Worm (Caenorhabditis elegans) whole organism, midembryonic: ENCODE measurements around the gene ZK177.9.

ENCODE experiments used
- T22C8.4 ChIP-seq: fragments of 200-800 bp; sonication (Bioruptor generic); IDR thresholded peaks from 2 replicates; pipeline ENCODE4 v1.3.6; 2022; ENCODE audit warnings: missing genetic modification characterization, missing compliant biosample characterization
- cog-1 ChIP-seq: sonication (generic microtip); optimal IDR thresholded peaks from 2 replicates; lab custom pipeline; 2016; ENCODE audit warnings: missing genetic modification characterization, missing compliant biosample characterization
- flt-1 ChIP-seq: fragments of 200-800 bp; sonication (Bioruptor generic); IDR thresholded peaks from 2 replicates; pipeline ENCODE4 v1.3.6; 2022; ENCODE audit warnings: missing genetic modification characterization, missing compliant biosample characterization
- klf-2 ChIP-seq: fragments of 200-800 bp; sonication (Bioruptor generic); conservative IDR thresholded peaks from 2 replicates; pipeline ENCODE4 v1.3.6; 2022; ENCODE audit warnings: missing genetic modification reagents, missing genetic modification characterization, missing compliant biosample characterization
- med-1 ChIP-seq: sonication (generic microtip); optimal IDR thresholded peaks from 2 replicates; lab custom pipeline; 2017; ENCODE audit warnings: missing genetic modification characterization, mild to moderate bottlenecking, missing compliant biosample characterization, antibody characterized with exemption, missing genetic modification reagents; ENCODE audit not compliant: insufficient read depth
- ref-1 ChIP-seq: fragments of 200-800 bp; sonication (Bioruptor generic); conservative IDR thresholded peaks from 2 replicates; pipeline ENCODE4 v1.3.6; 2022; ENCODE audit warnings: missing genetic modification reagents, missing genetic modification characterization, missing compliant biosample characterization
- tab-1 ChIP-seq: fragments of 200-800 bp; sonication (Bioruptor generic); IDR thresholded peaks from 2 replicates; pipeline ENCODE4 v1.3.6; 2022; ENCODE audit warnings: missing genetic modification characterization, missing compliant biosample characterization
- ztf-23 ChIP-seq: fragments of 200-800 bp; sonication (Bioruptor generic); IDR thresholded peaks from 2 replicates; pipeline ENCODE4 v1.3.6; 2022; ENCODE audit warnings: missing genetic modification reagents, missing genetic modification characterization, missing compliant biosample characterization
- ztf-29 ChIP-seq: fragments of 200-800 bp; sonication (Bioruptor generic); IDR thresholded peaks from 2 replicates; pipeline ENCODE4 v1.3.6; 2022; ENCODE audit warnings: missing genetic modification reagents, missing genetic modification characterization, missing compliant biosample characterization

Gene ZK177.9

ce11 chrII:5517643-5518042 lies at the start of gene ZK177.9:
TSS of gene ZK177.9 (minus strand) at chrII:5517743.
- TF ChIP-seq T22C8.4 (GFP tag; lab: Robert Waterston, UW) (no peak), tab-1 (no peak), cog-1 (no peak), klf-2 (GFP tag; lab: Robert Waterston, UW) (no peak), ztf-29 (GFP tag; lab: Robert Waterston, UW) (no peak), ztf-23 (no peak), flt-1 (no peak)

- TF ChIP-seq ztf-23 (no peak), ztf-29 (GFP tag; lab: Robert Waterston, UW) (no peak), tab-1 (no peak), flt-1 (0 out of 2 replicates have a peak, but pooled peaks have one; percentile 45), med-1 (GFP tag; lab: Kevin White, UChicago) (no peak), T22C8.4 (GFP tag; lab: Robert Waterston, UW) (no peak), klf-2 (GFP tag; lab: Robert Waterston, UW) (no peak), ref-1 (no peak)
Observed at ce11 chrII:5565082-5565623, 47.6 kb upstream of the ZK177.9 start.

DNA sequence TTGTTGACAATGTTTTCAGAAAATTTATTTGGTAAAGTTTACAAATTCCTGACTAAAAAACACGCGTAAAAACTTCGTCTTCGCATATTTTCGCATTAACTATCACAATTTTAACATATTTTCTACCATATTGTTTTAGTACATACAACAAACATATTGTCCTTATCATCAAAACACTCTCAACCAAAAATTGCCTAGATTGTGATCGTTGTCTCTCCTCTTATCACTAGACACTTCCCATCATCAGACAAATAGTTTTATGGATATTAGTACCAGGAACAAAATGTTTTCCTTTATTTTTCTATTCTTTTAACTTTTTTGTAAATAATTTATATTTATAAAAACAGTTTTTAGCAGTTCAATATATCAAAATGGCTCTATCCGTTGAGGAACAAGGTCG lies 43.8 kb upstream of the ZK177.9 start, which contains the start of gene C17C3.3:
C17C3.3 (plus strand) TSS at position 346 of the 400 bp plus-strand sequence.
- TF ChIP-seq ztf-29 (GFP tag; lab: Robert Waterston, UW) (no peak), T22C8.4 (GFP tag; lab: Robert Waterston, UW) (no peak), med-1 (GFP tag; lab: Kevin White, UChicago) (no peak), ref-1 (no peak), flt-1 (no peak), klf-2 (GFP tag; lab: Robert Waterston, UW) (no peak), tab-1 (no peak), cog-1 (no peak), ztf-23 (no peak)

DNA sequence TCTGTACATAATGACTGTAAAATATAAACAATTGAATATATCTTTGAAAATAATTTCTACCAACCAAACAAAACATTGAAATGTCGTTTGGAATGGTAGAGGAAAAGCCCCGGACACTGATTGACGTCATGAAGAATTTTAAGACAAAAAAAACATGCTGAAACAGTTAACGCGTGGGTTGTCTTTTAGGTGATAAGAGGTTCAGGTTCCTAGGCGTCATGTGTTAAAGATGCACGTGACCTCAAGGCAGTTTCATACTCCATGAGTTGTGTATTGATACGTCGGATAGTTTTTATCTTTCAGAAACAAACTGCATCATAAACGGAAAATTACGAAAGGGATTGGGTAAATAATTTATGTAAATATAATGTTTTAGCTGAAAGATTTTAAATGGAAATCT lies 39.6 kb upstream of the ZK177.9 start:
- no peak for TF ChIP-seq cog-1
- TF ChIP-seq med-1 (GFP tag; lab: Kevin White, UChicago): no peak
- TF ChIP-seq tab-1: no peak
- no peak for TF ChIP-seq ztf-23
- no peak for TF ChIP-seq flt-1
- no peak for TF ChIP-seq ztf-29 (GFP tag; lab: Robert Waterston, UW)
- no peak for TF ChIP-seq ref-1
- no peak for TF ChIP-seq T22C8.4 (GFP tag; lab: Robert Waterston, UW)
- TF ChIP-seq klf-2 (GFP tag; lab: Robert Waterston, UW): no peak

ce11 chrII:5556431-5556830 lies 38.9 kb upstream of the ZK177.9 start, which contains the start of gene ins-11:
TSS of gene ins-11 (plus strand) at chrII:5556731.
- TF ChIP-seq T22C8.4 (GFP tag; lab: Robert Waterston, UW) (no peak), cog-1 (no peak), klf-2 (GFP tag; lab: Robert Waterston, UW) (no peak), ztf-29 (GFP tag; lab: Robert Waterston, UW) (no peak), tab-1 (no peak), flt-1 (no peak), ztf-23 (no peak), ref-1 (no peak), med-1 (GFP tag; lab: Kevin White, UChicago) (no peak)

- TF ChIP-seq ref-1: no peak
- no peak for TF ChIP-seq tab-1
- no peak for TF ChIP-seq klf-2 (GFP tag; lab: Robert Waterston, UW)
- TF ChIP-seq ztf-23: no peak
- no peak for TF ChIP-seq med-1 (GFP tag; lab: Kevin White, UChicago)
- TF ChIP-seq ztf-29 (GFP tag; lab: Robert Waterston, UW): no peak
Observed at ce11 chrII:5555522-5555921, 38.0 kb upstream of the ZK177.9 start.

ce11 chrII:5554788-5555187 lies 37.2 kb upstream of the ZK177.9 start:
- TF ChIP-seq klf-2 (GFP tag; lab: Robert Waterston, UW) (no peak), ztf-29 (GFP tag; lab: Robert Waterston, UW) (no peak), cog-1 (no peak), T22C8.4 (GFP tag; lab: Robert Waterston, UW) (no peak)

ce11 chrII:5554317-5554716 lies 36.8 kb upstream of the ZK177.9 start, which contains the start of gene ins-12:
TSS of gene ins-12 (plus strand) at chrII:5554617.
- TF ChIP-seq ztf-29 (GFP tag; lab: Robert Waterston, UW) (no peak), T22C8.4 (GFP tag; lab: Robert Waterston, UW) (no peak), klf-2 (GFP tag; lab: Robert Waterston, UW) (no peak), ref-1 (no peak), ztf-23 (no peak), tab-1 (no peak), flt-1 (no peak), med-1 (GFP tag; lab: Kevin White, UChicago) (no peak), cog-1 (no peak)

- TF ChIP-seq ref-1 (no peak), ztf-23 (no peak), tab-1 (no peak), flt-1 (no peak), klf-2 (GFP tag; lab: Robert Waterston, UW) (no peak), med-1 (GFP tag; lab: Kevin White, UChicago) (no peak), ztf-29 (GFP tag; lab: Robert Waterston, UW) (no peak), cog-1 (no peak), T22C8.4 (GFP tag; lab: Robert Waterston, UW) (no peak)
Observed at ce11 chrII:5553531-5553930, 36.0 kb upstream of the ZK177.9 start.

DNA sequence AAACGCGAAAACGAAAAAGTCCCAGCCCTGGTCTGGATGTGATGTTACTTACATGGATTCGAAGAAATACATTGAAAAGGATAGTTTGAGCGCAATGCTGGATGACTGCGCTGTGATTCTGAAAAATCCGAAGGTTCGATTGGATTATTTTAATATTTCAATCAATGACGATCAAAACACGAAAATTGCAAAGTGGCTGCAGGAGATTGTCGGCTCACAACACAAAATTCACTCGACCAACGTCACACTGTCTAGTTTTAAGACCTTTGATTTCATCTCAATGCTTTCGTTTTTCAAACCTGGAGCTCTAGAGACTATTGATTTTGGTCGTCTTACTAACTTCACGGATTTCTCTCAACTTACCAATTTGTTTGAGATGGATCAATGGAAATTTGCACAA lies 34.0 kb upstream of the ZK177.9 start, which contains the start of gene C17C3.5:
C17C3.5 (plus strand) TSS at position 301 of the 400 bp plus-strand sequence.
- TF ChIP-seq klf-2 (GFP tag; lab: Robert Waterston, UW) (no peak), med-1 (GFP tag; lab: Kevin White, UChicago) (no peak), ztf-23 (no peak), ztf-29 (GFP tag; lab: Robert Waterston, UW) (no peak), T22C8.4 (GFP tag; lab: Robert Waterston, UW) (no peak), ref-1 (no peak), tab-1 (no peak), cog-1 (no peak), flt-1 (no peak)
